Worm (Caenorhabditis elegans): Measurements from ENCODE around the gene C06A1.7.

The C06A1.7 gene

DNA sequence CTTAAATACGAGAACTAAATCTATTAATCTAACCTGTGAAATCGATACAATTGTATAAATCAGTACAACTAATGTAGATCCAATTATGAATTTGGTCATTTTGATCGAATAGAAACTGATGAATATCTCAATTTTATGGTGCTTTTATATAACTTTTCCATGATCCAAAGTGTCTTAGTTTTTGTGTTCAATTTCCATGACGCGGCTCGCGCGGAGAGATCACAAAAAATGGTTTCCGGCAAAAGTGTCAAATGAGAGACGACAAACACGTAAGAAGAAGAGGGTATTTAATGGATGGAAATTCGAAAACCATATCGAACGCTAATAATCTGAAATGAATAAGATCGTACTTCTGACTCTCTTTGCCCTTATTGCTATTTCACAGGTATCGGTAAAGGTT is at the start of gene C06A1.7, which contains the start of gene C06A1.6:
C06A1.7 (plus strand) TSS at position 314 of the 400 bp plus-strand sequence.
C06A1.6 (minus strand) TSS at position 101 of the 400 bp plus-strand sequence.
- no peak for TF ChIP-seq W03F9.2 (tag; optimal IDR thresholded peaks at IDR 0.05)
- no peak for TF ChIP-seq dao-5 (tag; optimal IDR thresholded peaks at IDR 0.05)
- no peak for TF ChIP-seq him-1 (tag; optimal IDR thresholded peaks at IDR 0.05)

DNA sequence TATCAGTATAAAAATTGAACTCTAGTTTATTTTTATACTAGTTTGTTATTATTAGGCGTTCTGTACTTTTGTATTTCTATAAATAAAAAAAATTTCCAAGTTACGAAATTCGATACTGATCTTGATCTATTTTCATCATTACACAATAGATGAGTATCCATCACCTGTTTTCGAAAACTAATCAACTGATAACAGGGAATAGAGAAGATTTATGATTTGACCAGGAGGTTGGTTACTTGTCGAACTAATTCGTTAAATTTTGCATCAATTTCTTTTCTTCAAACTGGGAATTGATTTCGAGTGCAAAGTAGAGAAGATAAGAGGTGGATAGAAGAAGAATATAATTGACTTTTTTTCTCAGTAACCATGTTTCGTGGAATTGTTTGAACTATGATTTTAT is 49.3 kb upstream of the C06A1.7 start:
- no peak for TF ChIP-seq W03F9.2 (tag; optimal IDR thresholded peaks at IDR 0.05)
- TF ChIP-seq dao-5 (tag; optimal IDR thresholded peaks at IDR 0.05) = no peak
- TF ChIP-seq him-1 (tag; optimal IDR thresholded peaks at IDR 0.05) = no peak

DNA sequence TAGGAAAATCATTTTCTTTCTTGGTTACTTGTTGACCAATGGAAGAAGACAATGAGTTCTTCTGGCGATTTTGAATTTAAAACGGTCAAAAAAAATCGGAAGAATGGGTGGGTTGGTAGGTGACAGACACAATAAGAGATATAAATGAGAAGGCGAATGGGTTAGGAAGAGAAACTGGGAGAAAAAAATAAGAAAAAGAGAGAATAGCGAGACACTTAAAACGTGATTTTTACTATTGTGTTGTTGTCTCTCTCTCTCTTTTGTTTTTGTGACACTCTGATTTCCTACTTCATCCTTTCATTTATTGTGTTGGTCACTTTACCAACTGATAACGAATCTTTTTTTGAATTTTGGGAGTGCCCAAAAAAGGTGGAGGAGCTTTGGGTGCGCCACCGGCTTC is 48.3 kb upstream of the C06A1.7 start:
- TF ChIP-seq him-1 (tag; optimal IDR thresholded peaks at IDR 0.05) (no peak), W03F9.2 (tag; optimal IDR thresholded peaks at IDR 0.05) (no peak), dao-5 (tag; optimal IDR thresholded peaks at IDR 0.05) (no peak)

DNA sequence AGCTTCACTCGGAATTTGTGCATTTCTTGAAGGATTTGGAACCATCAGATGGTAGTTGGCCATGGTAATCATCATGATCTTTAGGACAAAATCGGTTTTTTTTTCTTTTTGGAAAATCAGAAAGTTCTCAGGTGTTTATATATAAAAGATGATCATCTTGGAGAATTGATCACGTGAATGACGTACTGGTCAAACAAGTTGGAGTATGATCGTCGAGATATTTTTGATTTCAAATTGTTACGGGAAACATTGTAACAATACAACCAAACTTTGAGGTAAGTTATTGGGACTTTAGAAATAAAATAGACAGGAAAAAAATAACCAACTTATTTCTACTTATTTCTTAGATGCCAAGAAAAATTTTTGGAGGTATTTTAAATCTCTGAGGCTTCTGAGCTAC is 45.7 kb upstream of the C06A1.7 start, which contains the start of gene F59B10.4:
F59B10.4 (minus strand) TSS at position 101 of the 400 bp plus-strand sequence.
- no peak for TF ChIP-seq W03F9.2 (tag; optimal IDR thresholded peaks at IDR 0.05)
- no peak for TF ChIP-seq him-1 (tag; optimal IDR thresholded peaks at IDR 0.05)
- TF ChIP-seq dao-5 (tag; optimal IDR thresholded peaks at IDR 0.05) = no peak

DNA sequence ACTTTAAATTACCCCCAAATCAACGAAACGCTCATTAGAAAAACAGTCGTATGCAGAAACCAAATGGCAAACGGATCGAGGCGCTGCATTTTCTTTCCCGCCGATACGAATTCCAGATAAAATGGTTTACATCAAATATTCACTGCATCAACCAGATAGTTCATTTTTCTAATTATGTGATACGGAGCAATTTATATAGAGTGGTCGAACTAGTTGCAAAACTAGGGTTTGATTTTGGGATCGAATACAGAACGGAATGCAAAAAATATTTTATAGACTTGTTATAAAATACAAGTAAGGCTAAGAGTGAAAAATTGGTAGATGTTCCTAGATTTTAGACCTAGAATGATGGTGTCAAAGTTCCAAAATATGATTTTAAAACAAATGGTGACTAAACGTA is 44.8 kb upstream of the C06A1.7 start:
- TF ChIP-seq him-1 (tag; optimal IDR thresholded peaks at IDR 0.05) (no peak), W03F9.2 (tag; optimal IDR thresholded peaks at IDR 0.05) (no peak), dao-5 (tag; optimal IDR thresholded peaks at IDR 0.05) (no peak)

DNA sequence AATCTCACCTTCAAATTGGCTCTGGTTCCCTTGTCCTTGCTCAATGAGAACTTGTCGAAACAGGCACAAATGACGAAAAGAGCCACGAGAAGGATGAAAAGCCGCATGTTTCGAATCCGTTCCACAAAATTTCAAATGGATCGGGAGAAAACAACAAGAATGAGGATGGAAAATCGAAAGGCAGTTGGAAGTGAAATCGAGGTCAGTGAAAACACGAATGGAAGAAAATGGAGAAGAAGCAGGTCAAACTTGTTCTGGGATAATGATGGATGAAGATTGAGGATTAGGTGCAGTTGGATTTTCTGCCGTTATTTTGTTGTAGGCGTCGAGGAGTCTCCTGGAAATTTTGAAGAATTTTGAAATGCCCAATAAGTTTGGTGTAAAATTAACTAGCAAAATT is 41.7 kb upstream of the C06A1.7 start:
- TF ChIP-seq him-1 (tag; optimal IDR thresholded peaks at IDR 0.05) = no peak
- TF ChIP-seq dao-5 (tag; optimal IDR thresholded peaks at IDR 0.05) = no peak
- no peak for TF ChIP-seq W03F9.2 (tag; optimal IDR thresholded peaks at IDR 0.05)

DNA sequence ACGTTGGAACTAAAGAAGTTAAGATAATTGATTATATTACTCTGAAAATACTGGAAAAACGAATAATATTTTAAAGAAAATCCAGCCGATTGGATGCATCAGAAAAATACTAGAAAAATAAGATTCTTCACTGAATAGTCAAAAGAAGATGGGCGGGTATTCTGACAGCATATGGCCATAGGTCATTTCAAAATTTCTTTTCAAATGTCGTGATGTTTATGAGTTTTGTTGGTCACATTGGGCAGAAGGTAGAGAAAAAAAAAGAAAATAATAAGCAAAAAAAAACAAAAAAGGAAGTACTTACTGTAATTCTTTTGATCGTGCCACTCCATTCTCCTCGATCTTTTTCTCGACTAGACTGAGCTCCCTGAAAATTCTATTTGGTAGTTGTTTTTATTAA is 41.1 kb upstream of the C06A1.7 start, which contains the start of gene F59B10.5:
F59B10.5 (minus strand) TSS at position 101 of the 400 bp plus-strand sequence.
- TF ChIP-seq him-1 (tag; optimal IDR thresholded peaks at IDR 0.05) = no peak
- no peak for TF ChIP-seq dao-5 (tag; optimal IDR thresholded peaks at IDR 0.05)
- no peak for TF ChIP-seq W03F9.2 (tag; optimal IDR thresholded peaks at IDR 0.05)

DNA sequence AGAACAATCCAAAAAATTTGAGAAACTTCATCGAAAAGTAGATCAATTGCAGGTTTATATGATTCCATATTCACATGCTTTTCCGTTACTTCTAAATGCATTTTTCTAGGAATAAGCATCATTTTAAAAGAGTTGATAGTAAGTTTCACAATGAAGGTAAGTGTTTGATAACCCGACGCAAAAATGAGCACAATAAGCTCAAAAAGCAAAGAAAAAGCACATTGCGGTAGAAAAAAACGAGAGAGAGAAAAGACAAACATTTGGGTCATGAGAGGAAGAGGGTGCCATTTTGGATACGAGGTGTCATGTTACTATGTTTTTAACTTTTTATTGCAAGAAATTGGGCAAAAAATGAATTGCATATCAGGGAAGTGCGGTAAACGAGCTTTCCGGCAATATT is 40.3 kb upstream of the C06A1.7 start, which contains the start of gene F59B10.6:
F59B10.6 (minus strand) TSS at position 101 of the 400 bp plus-strand sequence.
- no peak for TF ChIP-seq him-1 (tag; optimal IDR thresholded peaks at IDR 0.05)

DNA sequence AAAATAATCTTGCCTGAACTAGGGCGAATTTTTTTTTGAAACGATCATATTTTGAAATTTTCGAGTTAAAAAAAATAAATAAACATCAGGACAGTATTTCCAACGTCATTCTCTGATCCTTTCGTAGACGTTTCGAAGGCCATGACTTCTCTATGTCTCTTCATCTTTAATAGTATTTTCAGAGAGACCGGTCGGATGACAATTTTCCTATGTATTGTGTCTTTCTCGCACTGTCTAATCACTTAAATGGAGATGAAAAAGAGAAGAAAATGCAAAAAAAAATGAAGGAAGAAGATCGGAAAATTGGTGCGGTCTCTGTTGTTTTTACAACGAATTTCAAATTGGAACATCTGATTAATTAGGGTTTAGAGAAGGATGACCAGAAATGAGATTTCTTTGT is 39.6 kb upstream of the C06A1.7 start:
- TF ChIP-seq him-1 (tag; optimal IDR thresholded peaks at IDR 0.05) (no peak), W03F9.2 (tag; optimal IDR thresholded peaks at IDR 0.05) (no peak), dao-5 (tag; optimal IDR thresholded peaks at IDR 0.05) (no peak)

DNA sequence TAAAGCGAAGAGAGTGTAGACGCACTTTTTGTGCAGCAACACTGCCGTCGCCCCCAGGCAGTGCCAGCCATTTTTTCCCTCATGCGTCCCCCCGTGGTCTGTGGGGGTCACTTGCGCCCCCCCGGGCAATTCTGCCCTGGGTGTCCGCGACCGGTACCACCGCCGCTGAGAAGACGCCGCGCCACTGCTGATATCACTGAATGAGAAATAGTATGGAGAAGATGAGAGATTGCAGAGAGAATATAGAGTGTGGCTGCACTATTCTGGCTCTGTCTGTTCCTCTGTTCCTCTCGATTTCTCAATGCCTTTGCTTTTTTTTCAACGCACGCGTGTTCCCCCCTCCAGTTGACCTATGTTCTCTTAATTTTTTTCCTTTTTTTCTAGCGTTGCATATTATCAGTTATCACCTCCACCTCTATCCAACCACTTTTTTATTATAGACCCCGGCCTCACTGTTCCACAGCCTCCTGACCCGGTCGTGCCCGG is 37.0 kb upstream of the C06A1.7 start, which contains the start of gene mab-10:
mab-10 (plus strand) TSS at position 436 of the 486 bp plus-strand sequence.
- no peak for TF ChIP-seq W03F9.2 (tag; optimal IDR thresholded peaks at IDR 0.05)
- TF ChIP-seq him-1 (tag; optimal IDR thresholded peaks at IDR 0.05) = peak; percentile 34
- TF ChIP-seq dao-5 (tag; optimal IDR thresholded peaks at IDR 0.05) = no peak

DNA sequence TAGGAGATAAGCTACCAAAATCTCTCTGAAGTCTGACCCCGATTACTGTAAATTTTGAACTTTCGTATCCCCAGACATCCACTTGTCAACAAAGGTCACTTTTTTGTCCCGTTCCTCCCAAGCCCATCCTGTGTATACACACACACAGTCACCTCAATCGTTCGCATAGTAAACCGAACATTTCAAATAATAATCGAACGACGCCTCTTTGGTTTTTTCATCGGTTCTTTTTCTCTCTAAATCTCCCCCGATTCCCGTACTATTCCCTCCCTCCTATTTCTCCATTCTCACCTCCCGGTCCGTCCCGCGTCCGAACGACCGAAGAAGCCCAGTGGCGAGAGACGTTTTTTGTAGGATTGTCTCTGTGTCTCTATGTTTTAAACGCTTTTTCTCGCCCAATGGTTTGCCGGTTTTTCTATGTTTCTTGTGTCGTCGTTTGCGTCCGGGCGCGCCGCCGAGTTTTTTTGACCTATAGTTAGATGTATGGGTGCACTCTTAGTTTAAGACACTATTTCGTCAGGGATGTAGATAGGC is 35.4 kb upstream of the C06A1.7 start:
- TF ChIP-seq dao-5 (tag; optimal IDR thresholded peaks at IDR 0.05) = no peak
- TF ChIP-seq W03F9.2 (tag; optimal IDR thresholded peaks at IDR 0.05) = no peak
- TF ChIP-seq him-1 (tag; optimal IDR thresholded peaks at IDR 0.05) = no peak

DNA sequence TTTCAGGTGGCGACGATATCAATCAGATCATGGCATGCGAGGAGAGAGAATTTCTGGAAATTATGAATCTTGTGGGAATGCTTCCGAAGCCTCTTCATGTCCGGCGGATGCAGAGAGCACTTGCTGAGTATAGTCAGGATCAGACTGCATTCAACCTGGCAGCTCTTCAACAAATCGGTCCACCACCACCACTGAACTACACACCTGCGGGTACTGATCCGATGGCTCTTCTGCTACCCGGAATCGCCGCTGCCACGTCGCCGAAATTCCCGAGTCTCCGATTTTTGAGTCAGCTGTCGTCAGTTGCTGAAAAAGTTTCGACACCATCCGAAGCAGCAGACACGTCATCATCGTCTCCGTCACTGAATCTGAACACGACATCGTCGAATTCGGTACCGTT is 33.8 kb upstream of the C06A1.7 start:
- no peak for TF ChIP-seq W03F9.2 (tag; optimal IDR thresholded peaks at IDR 0.05)
- no peak for TF ChIP-seq dao-5 (tag; optimal IDR thresholded peaks at IDR 0.05)
- no peak for TF ChIP-seq him-1 (tag; optimal IDR thresholded peaks at IDR 0.05)

DNA sequence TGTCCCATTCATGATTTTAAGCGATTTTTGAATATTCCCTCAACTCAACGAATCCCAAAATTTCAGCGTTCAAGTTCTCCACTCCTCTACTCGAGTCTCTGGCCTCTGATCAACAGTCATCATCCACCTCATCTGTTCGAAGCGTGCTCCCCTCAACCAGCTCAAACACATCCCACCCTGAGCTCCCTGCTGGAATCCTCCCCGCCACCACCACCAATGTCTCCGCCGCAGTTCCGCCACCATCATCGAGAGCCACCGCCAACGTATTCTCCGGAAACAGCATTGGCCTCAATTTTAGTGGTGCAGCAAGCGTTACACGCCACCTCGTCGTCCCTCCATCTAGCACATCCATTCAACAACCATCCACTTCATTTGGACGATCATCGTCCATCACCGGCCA is 33.1 kb upstream of the C06A1.7 start:
- no peak for TF ChIP-seq dao-5 (tag; optimal IDR thresholded peaks at IDR 0.05)
- TF ChIP-seq him-1 (tag; optimal IDR thresholded peaks at IDR 0.05) = no peak
- no peak for TF ChIP-seq W03F9.2 (tag; optimal IDR thresholded peaks at IDR 0.05)

DNA sequence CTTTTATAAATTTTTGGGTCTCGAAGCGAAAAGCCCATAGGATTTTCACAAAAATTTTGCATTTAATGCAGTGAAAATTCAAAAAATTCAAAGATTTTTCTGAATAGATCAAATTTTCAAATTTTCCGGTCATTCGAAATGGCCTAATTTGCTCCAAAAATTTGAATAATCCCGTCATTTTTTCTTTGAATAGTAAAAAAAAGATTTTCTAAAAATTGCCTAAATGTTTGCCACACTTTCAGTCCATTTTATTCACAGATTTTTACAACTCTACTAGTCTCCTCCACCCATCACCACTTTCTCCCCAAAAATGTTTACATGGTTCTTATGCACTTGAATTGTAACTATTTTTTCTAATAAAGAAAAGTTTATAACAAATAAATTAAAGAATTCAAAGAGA is 30.7 kb upstream of the C06A1.7 start:
- TF ChIP-seq dao-5 (tag; optimal IDR thresholded peaks at IDR 0.05) = no peak
- no peak for TF ChIP-seq him-1 (tag; optimal IDR thresholded peaks at IDR 0.05)
- TF ChIP-seq W03F9.2 (tag; optimal IDR thresholded peaks at IDR 0.05) = no peak

DNA sequence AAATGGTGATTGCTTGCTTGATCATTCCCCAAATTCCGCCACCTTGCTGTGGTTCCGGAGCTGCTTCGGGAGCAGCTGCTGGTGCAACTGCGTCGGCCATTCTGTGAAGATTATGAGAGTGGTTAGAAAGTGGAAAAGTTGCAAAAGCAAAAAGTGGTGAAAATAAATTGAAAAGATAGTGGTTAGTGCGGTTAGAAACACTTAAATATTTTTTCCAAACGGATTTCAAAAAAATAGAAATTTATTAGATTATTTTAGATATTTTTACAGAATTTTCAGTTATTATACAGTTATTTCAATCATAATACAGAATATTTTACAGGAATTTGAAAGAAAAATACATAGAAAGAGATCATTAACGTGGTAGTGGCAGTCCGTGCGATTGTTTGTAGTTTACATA is 27.1 kb upstream of the C06A1.7 start, which contains the start of gene R166.2:
R166.2 (minus strand) TSS at position 101 of the 400 bp plus-strand sequence.
- no peak for TF ChIP-seq him-1 (tag; optimal IDR thresholded peaks at IDR 0.05)
- TF ChIP-seq W03F9.2 (tag; optimal IDR thresholded peaks at IDR 0.05) = no peak
- TF ChIP-seq dao-5 (tag; optimal IDR thresholded peaks at IDR 0.05) = no peak

Measured in whole organism, L4/young adult.